Fruit fly (Drosophila melanogaster) whole organism, embryonic: ENCODE measurements around the gene ND-B18.

Experiments
- Abd-B ChIP-seq: fragments of 200-800 bp; sonication (Bioruptor generic); optimal IDR thresholded peaks from 2 replicates; lab custom pipeline; 2018; ENCODE audit warnings: missing biosample characterization, mild to moderate bottlenecking, missing genetic modification characterization, moderate library complexity
- Atf-2 ChIP-seq: fragments of 200-800 bp; sonication (Bioruptor generic); optimal IDR thresholded peaks from 2 replicates; lab custom pipeline; 2016; ENCODE audit warnings: missing biosample characterization, missing genetic modification characterization
- Atf6 ChIP-seq: fragments of 200-800 bp; sonication (Bioruptor generic); IDR thresholded peaks from 2 replicates; pipeline ENCODE4 v1.3.6; 2022; ENCODE audit warnings: missing biosample characterization, missing genetic modification characterization
- Awh ChIP-seq: fragments of 200-800 bp; sonication (Bioruptor generic); IDR thresholded peaks from 2 replicates; pipeline ENCODE4, ENCODE4 v1.3.6; 2022; ENCODE audit warnings: missing biosample characterization, missing genetic modification characterization
- CG10274 ChIP-seq: fragments of 200-800 bp; sonication (Bioruptor generic); optimal IDR thresholded peaks from 3 replicates; lab custom pipeline; 2017; ENCODE audit warnings: missing biosample characterization, mild to moderate bottlenecking, missing genetic modification characterization
- CG11247 ChIP-seq: fragments of 200-800 bp; sonication (Bioruptor generic); IDR thresholded peaks from 2 replicates; pipeline ENCODE4 v1.3.6; 2022; ENCODE audit warnings: missing biosample characterization, missing genetic modification characterization
- CG12071 ChIP-seq: fragments of 200-800 bp; sonication (Bioruptor generic); optimal IDR thresholded peaks from 3 replicates; lab custom pipeline; 2018; ENCODE audit warnings: missing biosample characterization, mild to moderate bottlenecking, missing genetic modification characterization
- CG12104 ChIP-seq: fragments of 200-800 bp; sonication (Bioruptor generic); optimal IDR thresholded peaks from 3 replicates; lab custom pipeline; 2016; ENCODE audit warnings: missing biosample characterization, missing genetic modification characterization
- CG12155 ChIP-seq: fragments of 200-800 bp; sonication (Bioruptor generic); optimal IDR thresholded peaks from 3 replicates; lab custom pipeline; 2016; ENCODE audit warnings: missing biosample characterization, missing genetic modification characterization
- CG12942 ChIP-seq: fragments of 200-800 bp; sonication (Bioruptor generic); optimal IDR thresholded peaks from 3 replicates; lab custom pipeline; 2016; ENCODE audit warnings: missing biosample characterization, missing genetic modification characterization
- CG13287 ChIP-seq: fragments of 200-800 bp; sonication (Bioruptor generic); IDR thresholded peaks from 2 replicates; pipeline ENCODE4 v1.3.6; 2022; ENCODE audit warnings: missing biosample characterization, missing genetic modification characterization; ENCODE audit not compliant: partially characterized antibody
- CG14667 ChIP-seq: fragments of 200-800 bp; sonication (Bioruptor generic); IDR thresholded peaks from 2 replicates; pipeline ENCODE4 v1.3.6; 2022; ENCODE audit warnings: missing biosample characterization, missing genetic modification characterization
- CG1647 ChIP-seq: fragments of 200-800 bp; sonication (Bioruptor generic); optimal IDR thresholded peaks from 3 replicates; lab custom pipeline; 2016; ENCODE audit warnings: missing biosample characterization, missing genetic modification characterization
- CG17328 ChIP-seq: fragments of 200-800 bp; sonication (Bioruptor generic); IDR thresholded peaks from 2 replicates; pipeline ENCODE4 v1.3.6; 2022; ENCODE audit warnings: missing biosample characterization, missing genetic modification characterization
- CG17568 ChIP-seq: fragments of 200-800 bp; sonication (Bioruptor generic); optimal IDR thresholded peaks from 2 replicates; lab custom pipeline; 2018; ENCODE audit warnings: missing biosample characterization, mild to moderate bottlenecking, missing genetic modification characterization, moderate library complexity
- CG2199 ChIP-seq: fragments of 200-800 bp; sonication (Bioruptor generic); IDR thresholded peaks from 3 replicates; pipeline ENCODE4 v1.3.6; 2022; ENCODE audit warnings: missing biosample characterization, missing genetic modification characterization
- CG4404 ChIP-seq: fragments of 200-800 bp; sonication (Bioruptor generic); IDR thresholded peaks from 2 replicates; pipeline ENCODE4 v1.3.6; 2022; ENCODE audit warnings: missing biosample characterization, missing genetic modification characterization
- CG6654 ChIP-seq: fragments of 200-800 bp; sonication (Bioruptor generic); optimal IDR thresholded peaks from 2 replicates; lab custom pipeline; 2017; ENCODE audit warnings: missing biosample characterization, mild to moderate bottlenecking, missing genetic modification characterization
- CG6854 ChIP-seq: fragments of 200-800 bp; sonication (Bioruptor generic); optimal IDR thresholded peaks from 3 replicates; lab custom pipeline; 2017; ENCODE audit warnings: missing biosample characterization, mild to moderate bottlenecking, missing genetic modification characterization
- CG7357 ChIP-seq: fragments of 200-800 bp; sonication (Bioruptor generic); IDR thresholded peaks from 3 replicates; pipeline ENCODE4 v1.3.6; 2022; ENCODE audit warnings: missing biosample characterization, missing genetic modification characterization
- Drgx ChIP-seq: fragments of 200-800 bp; sonication (Bioruptor generic); IDR thresholded peaks from 2 replicates; pipeline ENCODE4 v1.3.6; 2022; ENCODE audit warnings: missing biosample characterization, missing genetic modification characterization
- E2f2 ChIP-seq: fragments of 200-800 bp; sonication (Bioruptor generic); IDR thresholded peaks from 2 replicates; pipeline ENCODE4 v1.3.6; 2022; ENCODE audit warnings: missing biosample characterization, missing genetic modification characterization
- Gsc ChIP-seq: fragments of 200-800 bp; sonication (Bioruptor generic); IDR thresholded peaks from 2 replicates; pipeline ENCODE4 v1.3.6; 2022; ENCODE audit warnings: missing biosample characterization, missing genetic modification characterization
- Hsf ChIP-seq: fragments of 200-800 bp; sonication (Bioruptor generic); optimal IDR thresholded peaks from 3 replicates; lab custom pipeline; 2016; ENCODE audit warnings: missing biosample characterization, missing genetic modification characterization
- Lpt ChIP-seq: fragments of >200 bp; optimal IDR thresholded peaks from 2 replicates; lab custom pipeline; 2018; ENCODE audit warnings: missing biosample characterization, missing genetic modification characterization
- MBD-R2 ChIP-seq: fragments of 200-800 bp; sonication (Bioruptor generic); IDR thresholded peaks from 2 replicates; pipeline ENCODE4 v1.3.6; 2022; ENCODE audit warnings: missing biosample characterization, missing genetic modification characterization
- MESR4 ChIP-seq: fragments of 200-800 bp; sonication (Bioruptor generic); optimal IDR thresholded peaks from 2 replicates; lab custom pipeline; 2018; ENCODE audit warnings: missing biosample characterization, mild to moderate bottlenecking, missing genetic modification characterization, moderate library complexity
- Med ChIP-seq: fragments of 200-800 bp; sonication (Bioruptor generic); peaks from one replicate; lab custom pipeline; 2016; ENCODE audit warnings: missing biosample characterization, missing genetic modification characterization, mild to moderate bottlenecking, inconsistent platforms, moderate library complexity
- Opbp ChIP-seq: fragments of 200-800 bp; sonication (Bioruptor generic); IDR thresholded peaks from 3 replicates; pipeline ENCODE4 v1.3.6; 2022; ENCODE audit warnings: missing biosample characterization, missing genetic modification characterization; ENCODE audit not compliant: partially characterized antibody
- Xrp1 ChIP-seq: fragments of 200-800 bp; sonication (Bioruptor generic); IDR thresholded peaks from 2 replicates; pipeline ENCODE4 v1.3.6; 2022; ENCODE audit warnings: missing biosample characterization, missing genetic modification characterization
- abd-A ChIP-seq: fragments of 200-800 bp; sonication (Bioruptor generic); optimal IDR thresholded peaks from 3 replicates; lab custom pipeline; 2019; ENCODE audit warnings: missing biosample characterization, mild to moderate bottlenecking, missing genetic modification characterization, moderate library complexity
- ash1 ChIP-seq: fragments of 200-800 bp; sonication (Bioruptor generic); optimal IDR thresholded peaks from 2 replicates; lab custom pipeline; 2018; ENCODE audit warnings: missing biosample characterization, mild to moderate bottlenecking, missing genetic modification characterization
- ato ChIP-seq: fragments of 200-800 bp; sonication (Bioruptor generic); IDR thresholded peaks from 2 replicates; pipeline ENCODE4 v1.3.6; 2022; ENCODE audit warnings: missing biosample characterization, missing genetic modification characterization; ENCODE audit not compliant: partially characterized antibody
- cas ChIP-seq: fragments of 200-800 bp; sonication (Bioruptor generic); IDR thresholded peaks from 2 replicates; pipeline ENCODE4 v1.3.6; 2022; ENCODE audit warnings: missing biosample characterization, missing genetic modification characterization
- chif ChIP-seq, 2 experiments: fragments of 200-800 bp; sonication (Bioruptor generic); optimal IDR thresholded peaks; 3 replicates each; lab custom pipeline; 2016; ENCODE audit warnings: missing biosample characterization in 2 of 2, missing genetic modification characterization in 2 of 2
- ci ChIP-seq: fragments of 200-800 bp; sonication (Bioruptor generic); IDR thresholded peaks from 3 replicates; pipeline ENCODE4 v1.3.6; 2022; ENCODE audit warnings: missing biosample characterization, missing genetic modification characterization
- dimm ChIP-seq: fragments of 200-800 bp; sonication (Bioruptor generic); IDR thresholded peaks from 2 replicates; pipeline ENCODE4 v1.3.6; 2022; ENCODE audit warnings: missing biosample characterization, missing genetic modification characterization
- eyg ChIP-seq: fragments of 200-800 bp; sonication (Bioruptor generic); optimal IDR thresholded peaks from 3 replicates; lab custom pipeline; 2016; ENCODE audit warnings: missing biosample characterization, missing genetic modification characterization
- insv ChIP-seq, 2 experiments: fragments of 200-800 bp; sonication (Bioruptor generic); optimal IDR thresholded peaks; 3 replicates each; lab custom pipeline; 2016 to 2018; ENCODE audit warnings: missing biosample characterization in 2 of 2, missing genetic modification characterization in 2 of 2
- phol ChIP-seq: fragments of 200-800 bp; sonication (Bioruptor generic); optimal IDR thresholded peaks from 3 replicates; lab custom pipeline; 2018; ENCODE audit warnings: missing biosample characterization, mild to moderate bottlenecking, missing genetic modification characterization, moderate library complexity
- repo ChIP-seq: fragments of 200-800 bp; sonication (Bioruptor generic); optimal IDR thresholded peaks from 2 replicates; lab custom pipeline; 2016; ENCODE audit warnings: missing biosample characterization, missing genetic modification characterization
- sima ChIP-seq: fragments of 200-800 bp; sonication (Bioruptor generic); optimal IDR thresholded peaks from 2 replicates; lab custom pipeline; 2016; ENCODE audit warnings: missing biosample characterization, missing genetic modification characterization
- twi ChIP-seq: fragments of 200-800 bp; optimal IDR thresholded peaks from 2 replicates; lab custom pipeline; 2019; ENCODE audit warnings: missing biosample characterization, mild to moderate bottlenecking, missing genetic modification characterization, moderate library complexity
- tx ChIP-seq: fragments of 200-800 bp; sonication (Bioruptor generic); optimal IDR thresholded peaks from 2 replicates; lab custom pipeline; 2016; ENCODE audit warnings: missing biosample characterization, missing genetic modification characterization
- wdn ChIP-seq: fragments of 200-800 bp; sonication (Bioruptor generic); IDR thresholded peaks from 2 replicates; pipeline ENCODE4 v1.3.6; 2022; ENCODE audit warnings: missing biosample characterization, missing genetic modification characterization

The ND-B18 gene

dm6 chrX:15026897-15027296, 36.6 kb upstream of the ND-B18 start (continued):
- TF ChIP-seq Opbp (GFP tag; lab: Robert Waterston, UW) (no peak), CG12155 (GFP tag; lab: Kevin White, UChicago) (no peak), repo (GFP tag; lab: Kevin White, UChicago) (no peak), Abd-B (GFP tag; lab: Kevin White, UChicago) (no peak), CG17568 (GFP tag; lab: Kevin White, UChicago) (no peak), CG11247 (GFP tag; lab: Robert Waterston, UW) (no peak), CG6854 (no peak), CG12071 (no peak), ato (GFP tag; lab: Robert Waterston, UW) (no peak), ash1 (GFP tag; lab: Kevin White, UChicago) (no peak), dimm (GFP tag; lab: Robert Waterston, UW) (no peak), CG12104 (GFP tag; lab: Kevin White, UChicago) (no peak), CG1647 (no peak), Atf-2 (no peak), Xrp1 (peak; percentile 42), CG4404 (GFP tag; lab: Robert Waterston, UW) (no peak), ci (0 out of 3 replicates have a peak, but pooled peaks have one; percentile 59), cas (GFP tag; lab: Robert Waterston, UW) (no peak)

dm6 chrX:15028152-15028551, 35.4 kb upstream of the ND-B18 start:
- TF ChIP-seq CG10274 (GFP tag; lab: Kevin White, UChicago) (no peak), MBD-R2 (no peak), twi (tag; lab: Kevin White, UChicago) (peak; percentile 91), CG2199 (0 out of 3 replicates have a peak, but pooled peaks have one; percentile 26), CG7357 (GFP tag; lab: Robert Waterston, UW) (no peak), CG17328 (GFP tag; lab: Robert Waterston, UW) (no peak), Med (GFP tag; lab: Kevin White, UChicago) (peak; percentile 6)

- TF ChIP-seq Lpt (GFP tag; lab: Kevin White, UChicago): no peak
- no peak for TF ChIP-seq Atf6 (GFP tag; lab: Robert Waterston, UW)
- no peak for TF ChIP-seq CG13287 (GFP tag; lab: Robert Waterston, UW)
- no peak for TF ChIP-seq E2f2 (GFP tag; lab: Robert Waterston, UW)
- no peak for TF ChIP-seq CG6654 (GFP tag; lab: Kevin White, UChicago)
- TF ChIP-seq twi (tag; lab: Kevin White, UChicago): peak; percentile 44
- TF ChIP-seq Med (GFP tag; lab: Kevin White, UChicago): peak; percentile 63
- no peak for TF ChIP-seq wdn (GFP tag; lab: Robert Waterston, UW)
Measured at dm6 chrX:15029864-15030263, 33.7 kb upstream of the ND-B18 start.

- TF ChIP-seq tx (GFP tag; lab: Kevin White, UChicago) (no peak), wdn (GFP tag; lab: Robert Waterston, UW) (no peak), Drgx (GFP tag; lab: Robert Waterston, UW) (peak; percentile 54)
Measured at dm6 chrX:15042499-15042898, 21.0 kb upstream of the ND-B18 start.

dm6 chrX:15043013-15043699, 20.4 kb upstream of the ND-B18 start:
- TF ChIP-seq CG12942 (GFP tag; lab: Kevin White, UChicago) (peak; percentile 73), CG14667 (no peak), Hsf (GFP tag; lab: Kevin White, UChicago) (peak; percentile 40), Awh (GFP tag; lab: Robert Waterston, UW) (peak; percentile 93), chif (GFP tag; optimal IDR thresholded peaks at IDR 0.05; lab: Kevin White, UChicago) (peak; percentile 59 to 89), sima (peak; percentile 50), Gsc (GFP tag; lab: Robert Waterston, UW) (no peak), phol (tag; lab: Kevin White, UChicago) (no peak), dimm (GFP tag; lab: Robert Waterston, UW) (no peak), eyg (GFP tag; lab: Kevin White, UChicago) (peak; percentile 76), MESR4 (GFP tag; lab: Kevin White, UChicago) (peak; percentile 14), insv (GFP tag; optimal IDR thresholded peaks at IDR 0.05; lab: Kevin White, UChicago) (peak in 1 of 2 experiments; percentile 64), abd-A (no peak)
